Fruit fly (Drosophila melanogaster) Kc167 (cell line): ENCODE data around the gene wda.

Source experiments
- Sin3A ChIP-seq: fragments of >200 bp; optimal IDR thresholded peaks from 2 replicates; lab custom pipeline; 2018; ENCODE audit warnings: missing external identifiers
- h ChIP-seq: fragments of >200 bp; optimal IDR thresholded peaks from 3 replicates; lab custom pipeline; 2018; ENCODE audit warnings: missing external identifiers
- psq ChIP-seq: fragments of >200 bp; optimal IDR thresholded peaks from 2 replicates; lab custom pipeline; 2017; ENCODE audit warnings: missing external identifiers
- ttk ChIP-seq: sonication (Bioruptor generic); optimal IDR thresholded peaks from 2 replicates; lab custom pipeline; 2017; ENCODE audit warnings: missing external identifiers

dm6 chr3R:23303297-23303696 lies 45.4 kb upstream of the wda start:
- TF ChIP-seq h (lab: Kevin White, UChicago) (no peak), ttk (no peak), psq (lab: Kevin White, UChicago) (no peak), Sin3A (lab: Kevin White, UChicago) (no peak)
